In genomic region chrII:11384099-11384498, ce11 we compare ENCODE assay signal across 2 worm cellular contexts.
TF ChIP-seq lines count a peak whose summit lies in the region.

No protein-coding gene starts in this region.

TF ChIP-seq in whole organism, early embryonic, 17 proteins besides CTCF, POLR2A, EP300 and RAD21:
- TF ChIP-seq ama-1 (optimal IDR thresholded peaks at IDR 0.05; lab: Kevin White, UChicago) (peak; percentile 58), ceh-36 (tag; optimal IDR thresholded peaks at IDR 0.05; lab: Kevin White, UChicago) (no peak)

TF ChIP-seq in whole organism, late embryonic, 69 proteins besides CTCF, POLR2A, EP300 and RAD21:
- TF ChIP-seq ceh-45 (GFP tag; IDR thresholded peaks at IDR 0.05; lab: Robert Waterston, UW): no peak
- peak; percentile 24 for TF ChIP-seq hlh-30 (tag; optimal IDR thresholded peaks at IDR 0.05; lab: Kevin White, UChicago; ENCODE audit: insufficient read depth)
- no peak for TF ChIP-seq zip-5 (tag; optimal IDR thresholded peaks at IDR 0.05; lab: Kevin White, UChicago)
